Worm (Caenorhabditis elegans) whole organism, young adult: Measurements from ENCODE around the gene fbxc-48.

ENCODE experiments used
- B0035.1 ChIP-seq: sonication (generic microtip); optimal IDR thresholded peaks from 2 replicates; lab custom pipeline; 2016; ENCODE audit warnings: missing genetic modification characterization, mild to moderate bottlenecking, missing compliant biosample characterization, missing genotype, missing genetic modification reagents
- B0261.1 ChIP-seq: sonication (generic microtip); optimal IDR thresholded peaks from 2 replicates; lab custom pipeline; 2016; ENCODE audit warnings: mild to moderate bottlenecking, missing genetic modification characterization, moderate library complexity, missing compliant biosample characterization
- F39B2.1 ChIP-seq: fragments of 200-800 bp; sonication (Bioruptor generic); IDR thresholded peaks from 2 replicates; pipeline ENCODE4 v1.3.6; 2022; ENCODE audit warnings: missing genetic modification reagents, missing genetic modification characterization, missing compliant biosample characterization
- F55B11.4 ChIP-seq: sonication (generic microtip); optimal IDR thresholded peaks from 2 replicates; lab custom pipeline; 2016; ENCODE audit warnings: missing compliant biosample characterization, missing genetic modification characterization, borderline replicate concordance; ENCODE audit not compliant: insufficient read depth
- F57C9.4 ChIP-seq: sonication (generic microtip); optimal IDR thresholded peaks from 2 replicates; lab custom pipeline; 2017; ENCODE audit warnings: mild to moderate bottlenecking, missing genetic modification characterization, missing compliant biosample characterization
- T26A5.8 ChIP-seq: sonication (generic microtip); optimal IDR thresholded peaks from 2 replicates; lab custom pipeline; 2016; ENCODE audit warnings: missing genetic modification characterization, missing compliant biosample characterization
- Y53G8AR.9 ChIP-seq: fragments of 200-800 bp; sonication (Bioruptor generic); conservative IDR thresholded peaks from 2 replicates; pipeline ENCODE4 v1.3.6; 2022; ENCODE audit warnings: missing genetic modification reagents, missing genetic modification characterization, missing compliant biosample characterization
- akir-1 ChIP-seq: fragments of 200-800 bp; sonication (Bioruptor generic); optimal IDR thresholded peaks from 2 replicates; lab custom pipeline; 2018; ENCODE audit warnings: mild to moderate bottlenecking, missing genetic modification characterization, moderate library complexity, missing compliant biosample characterization
- bed-2 ChIP-seq: fragments of 200-800 bp; sonication (Bioruptor generic); IDR thresholded peaks from 2 replicates; pipeline ENCODE4 v1.3.6; 2022; ENCODE audit warnings: missing genetic modification reagents, missing genetic modification characterization, missing compliant biosample characterization
- cebp-2 ChIP-seq: fragments of 200-800 bp; sonication (Bioruptor generic); IDR thresholded peaks from 2 replicates; pipeline ENCODE4 v1.3.6; 2022; ENCODE audit warnings: missing genetic modification characterization, missing compliant biosample characterization
- ceh-91 ChIP-seq: fragments of 200-800 bp; sonication (Bioruptor generic); IDR thresholded peaks from 2 replicates; pipeline ENCODE4 v1.3.6; 2022; ENCODE audit warnings: missing genetic modification reagents, missing genetic modification characterization, missing compliant biosample characterization
- die-1 ChIP-seq: sonication (generic microtip); optimal IDR thresholded peaks from 2 replicates; lab custom pipeline; 2016; ENCODE audit warnings: missing genotype, mild to moderate bottlenecking, missing genetic modification characterization, missing compliant biosample characterization
- dox-1 ChIP-seq: fragments of 200-800 bp; sonication (Bioruptor generic); IDR thresholded peaks from 2 replicates; pipeline ENCODE4 v1.3.6; 2022; ENCODE audit warnings: missing genetic modification reagents, missing genetic modification characterization, missing compliant biosample characterization
- efl-1 ChIP-seq: fragments of 150-350 bp; optimal IDR thresholded peaks from 2 replicates; lab custom pipeline; 2014; ENCODE audit warnings: missing biosample characterization, missing genetic modification reagents, missing genetic modification characterization
- egl-44 ChIP-seq: fragments of 200-800 bp; sonication (Bioruptor generic); IDR thresholded peaks from 2 replicates; pipeline ENCODE4 v1.3.6; 2022; ENCODE audit warnings: missing genetic modification reagents, missing genetic modification characterization, missing compliant biosample characterization
- ets-4 ChIP-seq: fragments of 200-800 bp; sonication (Bioruptor generic); optimal IDR thresholded peaks from 2 replicates; lab custom pipeline; 2018; ENCODE audit warnings: mild to moderate bottlenecking, missing genetic modification characterization, missing compliant biosample characterization
- hmg-1.2 ChIP-seq: fragments of 200-800 bp; sonication (Bioruptor generic); IDR thresholded peaks from 2 replicates; pipeline ENCODE4 v1.3.6; 2022; ENCODE audit warnings: missing genetic modification reagents, missing genetic modification characterization, missing compliant biosample characterization
- let-526 ChIP-seq: fragments of 200-800 bp; sonication (Bioruptor generic); IDR thresholded peaks from 2 replicates; pipeline ENCODE4 v1.3.6; 2022; ENCODE audit warnings: missing genetic modification reagents, missing genetic modification characterization, missing compliant biosample characterization
- lin-26 ChIP-seq: fragments of 200-800 bp; sonication (Bioruptor generic); IDR thresholded peaks from 2 replicates; pipeline ENCODE4 v1.3.6; 2022; ENCODE audit warnings: missing genetic modification reagents, missing genetic modification characterization, missing compliant biosample characterization
- lsl-1 ChIP-seq: fragments of 200-800 bp; sonication (Bioruptor generic); optimal IDR thresholded peaks from 2 replicates; lab custom pipeline; 2018; ENCODE audit warnings: mild to moderate bottlenecking, missing genetic modification characterization, moderate library complexity, missing compliant biosample characterization
- lsy-27 ChIP-seq: sonication (generic microtip); optimal IDR thresholded peaks from 2 replicates; lab custom pipeline; 2017; ENCODE audit warnings: missing genetic modification characterization, mild to moderate bottlenecking, missing compliant biosample characterization, antibody characterized with exemption, missing genotype, borderline replicate concordance; ENCODE audit not compliant: insufficient read depth
- mcd-1 ChIP-seq: fragments of 200-800 bp; sonication (Bioruptor generic); IDR thresholded peaks from 2 replicates; pipeline ENCODE4 v1.3.6; 2022; ENCODE audit warnings: missing genetic modification reagents, missing genetic modification characterization, missing compliant biosample characterization
- mel-28 ChIP-seq: sonication (generic microtip); optimal IDR thresholded peaks from 2 replicates; lab custom pipeline; 2016; ENCODE audit warnings: borderline replicate concordance, mild to moderate bottlenecking, missing genetic modification characterization, missing compliant biosample characterization
- nfya-1 ChIP-seq: sonication (generic microtip); optimal IDR thresholded peaks from 2 replicates; lab custom pipeline; 2017; ENCODE audit warnings: antibody characterized with exemption, missing compliant biosample characterization, missing genetic modification characterization, borderline replicate concordance; ENCODE audit not compliant: insufficient read depth
- nfya-2 ChIP-seq: fragments of 200-800 bp; sonication (Bioruptor generic); IDR thresholded peaks from 2 replicates; pipeline ENCODE4 v1.3.6; 2022; ENCODE audit warnings: missing genetic modification reagents, missing genetic modification characterization, missing compliant biosample characterization
- rcor-1 ChIP-seq: fragments of 200-800 bp; sonication (Bioruptor generic); IDR thresholded peaks from 2 replicates; pipeline ENCODE4 v1.3.6; 2022; ENCODE audit warnings: missing genetic modification reagents, missing genetic modification characterization, missing compliant biosample characterization
- rec-8 ChIP-seq, 2 experiments: sonication (generic microtip); optimal IDR thresholded peaks; 2 replicates each; lab custom pipeline; 2016; ENCODE audit warnings: mild to moderate bottlenecking in 2 of 2, missing genetic modification characterization in 2 of 2, missing genetic modification reagents in 2 of 2, missing genotype in 2 of 2, missing biosample characterization in 1 of 2, missing compliant biosample characterization in 1 of 2, moderate library complexity in 1 of 2
- rpc-1 ChIP-seq, 2 experiments: fragments of 150-350 bp in 1 of 2; sonication (generic microtip) in 1 of 2; optimal IDR thresholded peaks; 2 replicates each; lab custom pipeline; 2014 to 2018; ENCODE audit warnings: missing biosample characterization in 1 of 2, missing genetic modification characterization in 1 of 2, missing genetic modification reagents in 1 of 2, missing genotype in 1 of 2
- snpc-1.3 ChIP-seq: sonication (generic microtip); optimal IDR thresholded peaks from 2 replicates; lab custom pipeline; 2017; ENCODE audit warnings: missing genetic modification characterization, mild to moderate bottlenecking, missing compliant biosample characterization, antibody characterized with exemption, moderate library complexity, missing genotype, missing genetic modification reagents; ENCODE audit not compliant: insufficient read depth
- snpc-4 ChIP-seq, 5 experiments: fragments of 150-350 bp in 1 of 5; sonication (generic microtip) in 4 of 5; optimal IDR thresholded peaks; 2 replicates each; lab custom pipeline; 2014 to 2018; ENCODE audit warnings: missing genetic modification characterization in 5 of 5, missing biosample characterization in 3 of 5, antibody characterized with exemption in 2 of 5, mild to moderate bottlenecking in 2 of 5, missing compliant biosample characterization in 2 of 5, missing genotype in 2 of 5, moderate library complexity in 2 of 5, missing genetic modification reagents in 1 of 5
- somi-1 ChIP-seq: fragments of 200-800 bp; sonication (Bioruptor generic); optimal IDR thresholded peaks from 2 replicates; lab custom pipeline; 2018; ENCODE audit warnings: mild to moderate bottlenecking, missing genetic modification characterization, missing compliant biosample characterization
- sptf-2 ChIP-seq: fragments of 200-800 bp; sonication (Bioruptor generic); optimal IDR thresholded peaks from 2 replicates; lab custom pipeline; 2018; ENCODE audit warnings: mild to moderate bottlenecking, missing genetic modification characterization, missing compliant biosample characterization
- tbp1 ChIP-seq: fragments of 200-800 bp; sonication (Bioruptor generic); optimal IDR thresholded peaks from 2 replicates; lab custom pipeline; 2018; ENCODE audit warnings: mild to moderate bottlenecking, missing genetic modification characterization, missing compliant biosample characterization
- tlf-1 ChIP-seq: fragments of 200-800 bp; sonication (Bioruptor generic); optimal IDR thresholded peaks from 2 replicates; lab custom pipeline; 2018; ENCODE audit warnings: mild to moderate bottlenecking, missing genetic modification characterization, missing compliant biosample characterization
- unc-62 ChIP-seq: fragments of 150-350 bp; optimal IDR thresholded peaks from 2 replicates; lab custom pipeline; 2014; ENCODE audit warnings: missing biosample characterization, missing genetic modification reagents, missing genetic modification characterization
- ztf-18 ChIP-seq: sonication (generic microtip); optimal IDR thresholded peaks from 2 replicates; lab custom pipeline; 2016; ENCODE audit warnings: missing genotype, mild to moderate bottlenecking, missing genetic modification characterization, missing compliant biosample characterization
- ztf-26 ChIP-seq: sonication (generic microtip); optimal IDR thresholded peaks from 2 replicates; lab custom pipeline; 2017; ENCODE audit warnings: missing genetic modification characterization, missing compliant biosample characterization
- ztf-3 ChIP-seq: fragments of 200-800 bp; sonication (Bioruptor generic); optimal IDR thresholded peaks from 2 replicates; lab custom pipeline; 2018; ENCODE audit warnings: mild to moderate bottlenecking, missing genetic modification characterization, missing compliant biosample characterization

The fbxc-48 gene

ce11 chrII:775033-775432 lies 34.3 kb upstream of the fbxc-48 start, which contains the start of gene Y39F10A.1:
Y39F10A.1 (plus strand) TSS chrII:775333.
- TF ChIP-seq mcd-1 (GFP tag; lab: Robert Waterston, UW) (no peak), snpc-4 (GFP tag; optimal IDR thresholded peaks at IDR 0.05; lab: Kevin White, UChicago) (no peak), snpc-4 (tag; optimal IDR thresholded peaks at IDR 0.05; lab: Kevin White, UChicago) (no peak), F39B2.1 (no peak), ztf-3 (GFP tag; lab: Kevin White, UChicago) (no peak), let-526 (GFP tag; lab: Robert Waterston, UW) (no peak), nfya-1 (tag; lab: Kevin White, UChicago) (no peak), F55B11.4 (no peak), nfya-2 (GFP tag; lab: Robert Waterston, UW) (no peak), B0035.1 (tag; lab: Kevin White, UChicago) (no peak), egl-44 (GFP tag; lab: Robert Waterston, UW) (no peak), ztf-26 (tag; lab: Kevin White, UChicago) (no peak), akir-1 (GFP tag; lab: Kevin White, UChicago) (no peak), hmg-1.2 (GFP tag; lab: Robert Waterston, UW) (no peak), efl-1 (GFP tag; lab: Kevin White, UChicago) (no peak)

- TF ChIP-seq T26A5.8 (tag; lab: Kevin White, UChicago) (no peak), tlf-1 (GFP tag; lab: Kevin White, UChicago) (no peak), snpc-1.3 (tag; lab: Kevin White, UChicago) (no peak), ets-4 (GFP tag; lab: Kevin White, UChicago) (no peak), B0035.1 (tag; lab: Kevin White, UChicago) (no peak), cebp-2 (GFP tag; lab: Robert Waterston, UW) (no peak), rcor-1 (GFP tag; lab: Robert Waterston, UW) (no peak)
Measured at ce11 chrII:773830-774229, 33.1 kb upstream of the fbxc-48 start.

ce11 chrII:770253-770652 lies 29.5 kb upstream of the fbxc-48 start, which contains the start of gene C08G5.6:
C08G5.6 (plus strand) TSS chrII:770553.
- TF ChIP-seq F57C9.4 (tag; lab: Kevin White, UChicago) (no peak), sptf-2 (GFP tag; lab: Kevin White, UChicago) (no peak), ztf-3 (GFP tag; lab: Kevin White, UChicago) (no peak), lsy-27 (no peak), bed-2 (GFP tag; lab: Robert Waterston, UW) (no peak), dox-1 (GFP tag; lab: Robert Waterston, UW) (no peak), mel-28 (tag; lab: Kevin White, UChicago) (no peak), ets-4 (GFP tag; lab: Kevin White, UChicago) (no peak)

ce11 chrII:769250-769649 lies 28.5 kb upstream of the fbxc-48 start:
- peak; percentile 54 for TF ChIP-seq B0261.1 (tag; lab: Kevin White, UChicago)
- peak; percentile 41 for TF ChIP-seq rpc-1 (optimal IDR thresholded peaks at IDR 0.05; lab: Kevin White, UChicago)
- peak; percentile 74 for TF ChIP-seq rpc-1 (tag; optimal IDR thresholded peaks at IDR 0.05; lab: Kevin White, UChicago)
- TF ChIP-seq die-1 (tag; lab: Kevin White, UChicago): peak; percentile 44
- no peak for TF ChIP-seq ceh-91
- TF ChIP-seq unc-62 (GFP tag; lab: Kevin White, UChicago): no peak
- TF ChIP-seq somi-1 (GFP tag; lab: Kevin White, UChicago): no peak
- TF ChIP-seq sptf-2 (GFP tag; lab: Kevin White, UChicago): no peak
- no peak for TF ChIP-seq lsl-1 (GFP tag; lab: Kevin White, UChicago)
- no peak for TF ChIP-seq Y53G8AR.9 (GFP tag; lab: Robert Waterston, UW)
- TF ChIP-seq ztf-18 (tag; lab: Kevin White, UChicago): peak; percentile 32
- TF ChIP-seq tbp1: peak; percentile 82
- peak; percentile 8; the same call in 1 of the 2 replicates for TF ChIP-seq lin-26 (GFP tag; lab: Robert Waterston, UW)
- TF ChIP-seq rec-8 (tag; optimal IDR thresholded peaks at IDR 0.05; lab: Kevin White, UChicago): peak in 1 of 2 experiments; percentile 39
- TF ChIP-seq, all 124 proteins: peak for 7
